ENCODE assay signal across 5 fruit fly cellular contexts in the genomic region with DNA sequence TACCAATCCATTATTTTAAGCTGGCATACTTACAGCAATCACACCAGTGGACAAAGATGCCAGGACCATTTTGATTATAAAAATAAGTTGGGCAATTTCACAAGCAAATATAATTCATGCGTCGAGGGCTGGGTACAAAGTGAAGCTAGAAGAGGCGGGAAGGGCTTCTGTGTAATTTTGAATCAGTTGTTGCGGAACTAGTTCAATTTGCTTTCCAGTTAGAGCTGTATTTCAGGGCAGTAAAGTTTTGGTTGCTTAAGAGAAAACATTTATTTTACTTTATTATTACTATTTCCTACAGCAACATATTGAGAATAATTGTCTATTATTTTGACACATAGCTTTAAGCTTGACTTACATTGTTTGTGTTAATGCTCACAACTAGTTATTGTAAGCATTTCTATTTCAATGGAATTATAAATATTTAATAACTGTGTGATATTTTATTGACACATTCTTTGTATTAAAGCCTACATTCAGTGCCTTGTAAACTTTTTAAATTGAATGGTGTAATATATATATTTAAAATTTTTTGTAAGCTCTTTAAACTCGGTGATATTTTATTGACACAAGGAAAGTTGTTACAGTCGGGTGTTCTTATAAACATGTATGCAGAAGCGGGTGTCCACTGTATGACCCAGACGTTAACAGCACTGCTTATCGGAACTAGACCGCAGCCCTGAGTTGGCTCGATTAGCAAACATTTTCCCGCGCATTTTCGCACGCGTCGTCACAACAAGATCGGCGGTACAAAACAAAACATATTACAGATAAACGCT.
TF ChIP-seq lines count a peak whose summit lies in the region.

A gene (minus strand): TSS at position 150 of the 779 bp plus-strand sequence.
A gene (plus strand): TSS at position 669 of the 779 bp plus-strand sequence.

- TF ChIP-seq CTCF in whole organism, embryonic (GFP tag; optimal IDR thresholded peaks at IDR 0.05; lab: Kevin White, UChicago) = peak; percentile 7

TF ChIP-seq in whole organism, adult, 20 proteins besides CTCF, POLR2A, EP300 and RAD21 (continues in another document):
- peak; percentile 51 for TF ChIP-seq bab1 (GFP tag; optimal IDR thresholded peaks at IDR 0.05; lab: Kevin White, UChicago)
- TF ChIP-seq Mnt (GFP tag; optimal IDR thresholded peaks at IDR 0.05; lab: Kevin White, UChicago) = peak; percentile 63
- no peak for TF ChIP-seq cnc (optimal IDR thresholded peaks at IDR 0.05; lab: Kevin White, UChicago)
- TF ChIP-seq kay (GFP tag; lab: Kevin White, UChicago; ENCODE audit: borderline replicate concordance) = no peak
- TF ChIP-seq Hr96 (GFP tag; optimal IDR thresholded peaks at IDR 0.05; lab: Kevin White, UChicago) = peak; percentile 47
- TF ChIP-seq Crg-1 (GFP tag; optimal IDR thresholded peaks at IDR 0.05; lab: Kevin White, UChicago) = peak; percentile 44
- peak; percentile 64 for TF ChIP-seq ovo (GFP tag; optimal IDR thresholded peaks at IDR 0.05; lab: Kevin White, UChicago)
- TF ChIP-seq Clk (GFP tag; optimal IDR thresholded peaks at IDR 0.05; lab: Kevin White, UChicago) = no peak
- TF ChIP-seq tj (GFP tag; optimal IDR thresholded peaks at IDR 0.05; lab: Kevin White, UChicago) = peak; percentile 53
- TF ChIP-seq CG12768 (GFP tag; optimal IDR thresholded peaks at IDR 0.05; lab: Kevin White, UChicago) = peak; percentile 86
- peak; percentile 68 for TF ChIP-seq pad (GFP tag; optimal IDR thresholded peaks at IDR 0.05; lab: Kevin White, UChicago)
- TF ChIP-seq CG11617 (GFP tag; optimal IDR thresholded peaks at IDR 0.05; lab: Kevin White, UChicago) = peak; percentile 84
- peak; percentile 77 for TF ChIP-seq CG7101 (tag; optimal IDR thresholded peaks at IDR 0.05; lab: Kevin White, UChicago)
- TF ChIP-seq CG7045 (GFP tag; optimal IDR thresholded peaks at IDR 0.05; lab: Kevin White, UChicago) = peak; percentile 70
- peak; percentile 69 for TF ChIP-seq CG5204 (GFP tag; optimal IDR thresholded peaks at IDR 0.05; lab: Kevin White, UChicago)
- peak; percentile 68 for TF ChIP-seq CG1620 (GFP tag; optimal IDR thresholded peaks at IDR 0.05; lab: Kevin White, UChicago)

TF ChIP-seq in whole organism, embryonic, 481 proteins besides CTCF, POLR2A, EP300 and RAD21 (continues in another document):
- TF ChIP-seq Aef1 (GFP tag; IDR thresholded peaks at IDR 0.05; lab: Robert Waterston, UW) (peak; percentile 87), CG10209 (GFP tag; optimal IDR thresholded peaks at IDR 0.05; lab: Kevin White, UChicago) (peak; percentile 76), CG10462 (GFP tag; optimal IDR thresholded peaks at IDR 0.05; lab: Kevin White, UChicago) (peak; percentile 61), CG1832 (GFP tag; optimal IDR thresholded peaks at IDR 0.05; lab: Kevin White, UChicago) (no peak), CG11093 (GFP tag; IDR thresholded peaks at IDR 0.05; lab: Robert Waterston, UW) (0 out of 3 replicates have a peak, but pooled peaks have one; percentile 64), org-1 (GFP tag; optimal IDR thresholded peaks at IDR 0.05; lab: Kevin White, UChicago) (peak; percentile 16), Side (GFP tag; optimal IDR thresholded peaks at IDR 0.05; lab: Kevin White, UChicago) (peak; percentile 5), CG4360 (GFP tag; IDR thresholded peaks at IDR 0.05; lab: Robert Waterston, UW) (peak; percentile 14; the same call in 1 of the 2 replicates), CG4854 (GFP tag; optimal IDR thresholded peaks at IDR 0.05; lab: Kevin White, UChicago) (no peak), Abd-B (GFP tag; optimal IDR thresholded peaks at IDR 0.05; lab: Kevin White, UChicago) (peak; percentile 81), CG12299 (tag; optimal IDR thresholded peaks at IDR 0.05; lab: Kevin White, UChicago) (peak; percentile 30), CG9437 (GFP tag; optimal IDR thresholded peaks at IDR 0.05; lab: Kevin White, UChicago) (peak; percentile 77), CG13287 (GFP tag; IDR thresholded peaks at IDR 0.05; lab: Robert Waterston, UW; ENCODE audit: partially characterized antibody) (peak; percentile 21; the same call in 1 of the 2 replicates), CG12104 (GFP tag; optimal IDR thresholded peaks at IDR 0.05; lab: Kevin White, UChicago) (peak; percentile 68), CG12071 (GFP tag; optimal IDR thresholded peaks at IDR 0.05; lab: Kevin White, UChicago) (no peak)

TF ChIP-seq in whole organism, prepupa, 60 proteins besides CTCF, POLR2A, EP300 and RAD21 (continues in another document):
- TF ChIP-seq dac (GFP tag; optimal IDR thresholded peaks at IDR 0.05; lab: Kevin White, UChicago) (no peak), Sox15 (GFP tag; optimal IDR thresholded peaks at IDR 0.05; lab: Kevin White, UChicago) (peak; percentile 85), Blimp-1 (GFP tag; optimal IDR thresholded peaks at IDR 0.05; lab: Kevin White, UChicago) (peak; percentile 56), OdsH (GFP tag; optimal IDR thresholded peaks at IDR 0.05; lab: Kevin White, UChicago) (peak; percentile 86), ss (GFP tag; optimal IDR thresholded peaks at IDR 0.05; lab: Kevin White, UChicago) (no peak), dsx (GFP tag; optimal IDR thresholded peaks at IDR 0.05; lab: Kevin White, UChicago; ENCODE audit: poor library complexity, severe bottlenecking) (peak; percentile 63), CG6854 (GFP tag; optimal IDR thresholded peaks at IDR 0.05; lab: Kevin White, UChicago) (peak; percentile 42), CG10669 (GFP tag; optimal IDR thresholded peaks at IDR 0.05; lab: Kevin White, UChicago) (peak; percentile 70), CG34406 (GFP tag; optimal IDR thresholded peaks at IDR 0.05; lab: Kevin White, UChicago) (peak; percentile 78), Lpt (GFP tag; optimal IDR thresholded peaks at IDR 0.05; lab: Kevin White, UChicago) (peak; percentile 75), Eip78C (GFP tag; lab: Kevin White, UChicago) (peak; percentile 93), CG8632 (GFP tag; optimal IDR thresholded peaks at IDR 0.05; lab: Kevin White, UChicago) (peak; percentile 67), CG11762 (GFP tag; optimal IDR thresholded peaks at IDR 0.05; lab: Kevin White, UChicago; ENCODE audit: insufficient read depth) (peak; percentile 69), Sox14 (GFP tag; optimal IDR thresholded peaks at IDR 0.05; lab: Kevin White, UChicago) (peak; percentile 66), CG7368 (GFP tag; optimal IDR thresholded peaks at IDR 0.05; lab: Kevin White, UChicago) (peak; percentile 56), CG9139 (GFP tag; optimal IDR thresholded peaks at IDR 0.05; lab: Kevin White, UChicago) (peak; percentile 7)

TF ChIP-seq in whole organism, pupa, 21 proteins besides CTCF, POLR2A, EP300 and RAD21 (continues in another document):
- TF ChIP-seq CG34367 (tag; optimal IDR thresholded peaks at IDR 0.05; lab: Kevin White, UChicago) (peak; percentile 65), fd96Ca (GFP tag; IDR thresholded peaks at IDR 0.05; lab: Robert Waterston, UW) (peak; percentile 61; the same call in 2 of the 3 replicates), CG8301 (tag; optimal IDR thresholded peaks at IDR 0.05; lab: Kevin White, UChicago) (peak; percentile 64), EcR (GFP tag; optimal IDR thresholded peaks at IDR 0.05; lab: Kevin White, UChicago) (no peak), CG15710 (tag; optimal IDR thresholded peaks at IDR 0.05; lab: Kevin White, UChicago) (peak; percentile 83), CG8159 (tag; optimal IDR thresholded peaks at IDR 0.05; lab: Kevin White, UChicago) (peak; percentile 83), gl (tag; optimal IDR thresholded peaks at IDR 0.05; lab: Kevin White, UChicago) (no peak), Pif1A (GFP tag; optimal IDR thresholded peaks at IDR 0.05; lab: Kevin White, UChicago) (no peak), D1 (tag; optimal IDR thresholded peaks at IDR 0.05; lab: Kevin White, UChicago) (no peak), CG14655 (GFP tag; optimal IDR thresholded peaks at IDR 0.05; lab: Kevin White, UChicago) (no peak), CG10348 (GFP tag; IDR thresholded peaks at IDR 0.05; lab: Robert Waterston, UW) (peak; percentile 39; the same call in 1 of the 2 replicates), rn (GFP tag; IDR thresholded peaks at IDR 0.05; lab: Robert Waterston, UW) (peak; percentile 73), CG9948 (tag; optimal IDR thresholded peaks at IDR 0.05; lab: Kevin White, UChicago) (peak; percentile 77), CG12605 (GFP tag; IDR thresholded peaks at IDR 0.05; lab: Robert Waterston, UW) (no peak), CG4496 (GFP tag; IDR thresholded peaks at IDR 0.05; lab: Robert Waterston, UW) (peak; percentile 85), Ets98B (GFP tag; IDR thresholded peaks at IDR 0.05; lab: Robert Waterston, UW) (peak; percentile 71; the same call in 1 of the 2 replicates), Pif1B (GFP tag; optimal IDR thresholded peaks at IDR 0.05; lab: Kevin White, UChicago) (no peak), CG32121 (GFP tag; IDR thresholded peaks at IDR 0.05; lab: Robert Waterston, UW) (peak; percentile 73)

TF ChIP-seq in whole organism, wandering third instar larva, 38 proteins besides CTCF, POLR2A, EP300 and RAD21 (continues in another document):
- TF ChIP-seq dmrt93B (GFP tag; optimal IDR thresholded peaks at IDR 0.05; lab: Kevin White, UChicago) (peak; percentile 83), OdsH (GFP tag; optimal IDR thresholded peaks at IDR 0.05; lab: Kevin White, UChicago) (peak; percentile 73), brk (GFP tag; optimal IDR thresholded peaks at IDR 0.05; lab: Kevin White, UChicago) (no peak), Hr78 (GFP tag; optimal IDR thresholded peaks at IDR 0.05; lab: Kevin White, UChicago) (no peak), sv (GFP tag; optimal IDR thresholded peaks at IDR 0.05; lab: Kevin White, UChicago) (peak; percentile 55), Dfd (GFP tag; optimal IDR thresholded peaks at IDR 0.05; lab: Kevin White, UChicago) (no peak), pan (optimal IDR thresholded peaks at IDR 0.05; lab: Kevin White, UChicago) (no peak), CG9705 (GFP tag; optimal IDR thresholded peaks at IDR 0.05; lab: Kevin White, UChicago) (peak; percentile 64), br (GFP tag; optimal IDR thresholded peaks at IDR 0.05; lab: Kevin White, UChicago) (peak; percentile 49), N (GFP tag; optimal IDR thresholded peaks at IDR 0.05; lab: Kevin White, UChicago) (no peak), fru (GFP tag; optimal IDR thresholded peaks at IDR 0.05; lab: Kevin White, UChicago) (peak; percentile 74), jim (GFP tag; optimal IDR thresholded peaks at IDR 0.05; lab: Kevin White, UChicago) (peak; percentile 76), Mio (GFP tag; optimal IDR thresholded peaks at IDR 0.05; lab: Kevin White, UChicago) (peak; percentile 1), Myc (optimal IDR thresholded peaks at IDR 0.05; lab: Kevin White, UChicago) (no peak), foxo (GFP tag; optimal IDR thresholded peaks at IDR 0.05; lab: Kevin White, UChicago) (peak in 1 of 2 experiments; percentile 89), woc (GFP tag; optimal IDR thresholded peaks at IDR 0.05; lab: Kevin White, UChicago) (peak; percentile 81), dsf (GFP tag; optimal IDR thresholded peaks at IDR 0.05; lab: Kevin White, UChicago; ENCODE audit: borderline replicate concordance) (peak; percentile 39), tai (GFP tag; optimal IDR thresholded peaks at IDR 0.05; lab: Kevin White, UChicago) (no peak), usp (GFP tag; optimal IDR thresholded peaks at IDR 0.05; lab: Kevin White, UChicago) (no peak), Dif (GFP tag; optimal IDR thresholded peaks at IDR 0.05; lab: Kevin White, UChicago; ENCODE audit: partially characterized antibody) (no peak), sage (GFP tag; optimal IDR thresholded peaks at IDR 0.05; lab: Kevin White, UChicago) (no peak)
